Worm (Caenorhabditis elegans): ENCODE data around the gene Y41C4A.12.
A peak's percentile ranks its signal among the peaks of the same experiment; 100 is the strongest.

Gene Y41C4A.12

ce11 chrIII:11746718-11747117 is 20.2 kb upstream of the Y41C4A.12 start, which contains the start of gene mrt-2 (continued):
- TF ChIP-seq pqm-1 (tag; optimal IDR thresholded peaks at IDR 0.05) (no peak), unc-30 (tag; optimal IDR thresholded peaks at IDR 0.05) (no peak), Y116A8C.19 (tag; optimal IDR thresholded peaks at IDR 0.05; ENCODE audit: borderline replicate concordance) (peak; percentile 90), elt-3 (tag; optimal IDR thresholded peaks at IDR 0.05) (peak in 2 of 6 experiments; percentile 46 to 60), blmp-1 (tag; optimal IDR thresholded peaks at IDR 0.05) (peak; percentile 69), lin-35 (GFP tag; optimal IDR thresholded peaks at IDR 0.05) (peak; percentile 97 to 98), sup-37 (GFP tag; optimal IDR thresholded peaks at IDR 0.05) (peak; percentile 14), lin-39 (tag; optimal IDR thresholded peaks at IDR 0.05) (peak; percentile 87), lin-15B (tag; optimal IDR thresholded peaks at IDR 0.05) (peak; percentile 20), skn-1 (tag; optimal IDR thresholded peaks at IDR 0.05) (peak; percentile 78), aly-2 (tag; optimal IDR thresholded peaks at IDR 0.05) (peak; percentile 47), lsy-2 (tag; optimal IDR thresholded peaks at IDR 0.05) (peak; percentile 86 to 88), nhr-237 (tag; optimal IDR thresholded peaks at IDR 0.05) (no peak), nhr-28 (tag; optimal IDR thresholded peaks at IDR 0.05) (no peak), ceh-82 (tag; optimal IDR thresholded peaks at IDR 0.05) (peak; percentile 18 to 68 (median 67)), swsn-7 (tag; optimal IDR thresholded peaks at IDR 0.05) (peak; percentile 84), dpl-1 (GFP tag; optimal IDR thresholded peaks at IDR 0.05) (peak; percentile 94 to 96 (median 96)), sox-4 (tag; optimal IDR thresholded peaks at IDR 0.05) (peak; percentile 93), efl-3 (GFP tag; optimal IDR thresholded peaks at IDR 0.05) (peak; percentile 19), isw-1 (GFP tag; IDR thresholded peaks at IDR 0.05) (peak; percentile 78), pag-3 (tag; optimal IDR thresholded peaks at IDR 0.05; ENCODE audit: borderline replicate concordance, insufficient read depth) (no peak), alr-1 (tag; optimal IDR thresholded peaks at IDR 0.05; ENCODE audit: borderline replicate concordance) (no peak), sptf-1 (tag; optimal IDR thresholded peaks at IDR 0.05) (no peak), nhr-71 (tag; optimal IDR thresholded peaks at IDR 0.05) (peak; percentile 95), mep-1 (tag; optimal IDR thresholded peaks at IDR 0.05) (peak; percentile 79), nhr-77 (tag; optimal IDR thresholded peaks at IDR 0.05) (peak; percentile 14), zip-4 (GFP tag; optimal IDR thresholded peaks at IDR 0.05) (peak; percentile 39), ztf-4 (tag; optimal IDR thresholded peaks at IDR 0.05) (no peak), ets-5 (GFP tag; IDR thresholded peaks at IDR 0.05) (no peak), unc-98 (GFP tag; IDR thresholded peaks at IDR 0.05) (peak; percentile 90), snpc-4 (tag; optimal IDR thresholded peaks at IDR 0.05) (peak; percentile 37), ceh-90 (tag; optimal IDR thresholded peaks at IDR 0.05) (peak; percentile 99), pax-3 (tag; optimal IDR thresholded peaks at IDR 0.05) (peak; percentile 95), dsc-1 (tag; optimal IDR thresholded peaks at IDR 0.05) (peak; percentile 95), nhr-12 (tag; optimal IDR thresholded peaks at IDR 0.05) (no peak), nhr-20 (tag; optimal IDR thresholded peaks at IDR 0.05) (peak; percentile 92), jun-1 (tag; optimal IDR thresholded peaks at IDR 0.05) (peak; percentile 34), hlh-4 (tag; optimal IDR thresholded peaks at IDR 0.05) (peak; percentile 60), tlp-1 (tag; optimal IDR thresholded peaks at IDR 0.05) (no peak), nhr-47 (tag; optimal IDR thresholded peaks at IDR 0.05) (peak; percentile 95), nhr-85 (tag) (peak; percentile 97), ceh-8 (GFP tag; optimal IDR thresholded peaks at IDR 0.05) (peak; percentile 54), fkh-4 (tag; optimal IDR thresholded peaks at IDR 0.05; ENCODE audit: borderline replicate concordance) (peak; percentile 98), fkh-10 (GFP tag; optimal IDR thresholded peaks at IDR 0.05) (peak; percentile 23), zag-1 (tag; optimal IDR thresholded peaks at IDR 0.05) (no peak), elt-2 (tag; optimal IDR thresholded peaks at IDR 0.05) (peak; percentile 78), aha-1 (tag; optimal IDR thresholded peaks at IDR 0.05) (no peak), egl-13 (tag; optimal IDR thresholded peaks at IDR 0.05) (peak; percentile 97), tbx-2 (tag; optimal IDR thresholded peaks at IDR 0.05) (peak; percentile 94), hlh-17 (GFP tag; optimal IDR thresholded peaks at IDR 0.05; ENCODE audit: borderline replicate concordance) (no peak), rnt-1 (tag; optimal IDR thresholded peaks at IDR 0.05) (no peak), unc-86 (tag; optimal IDR thresholded peaks at IDR 0.05) (peak; percentile 79), nhr-11 (tag; optimal IDR thresholded peaks at IDR 0.05) (no peak)

Measured in whole organism, L1 larva.